Worm (Caenorhabditis elegans) whole organism, L2 larva: Measurements from ENCODE around the gene F54D5.24.

Experiments
- C34F6.9 ChIP-seq: fragments of 150-350 bp; optimal IDR thresholded peaks from 2 replicates; lab custom pipeline; 2014; ENCODE audit warnings: missing biosample characterization, missing genetic modification characterization
- aly-2 ChIP-seq: fragments of 150-350 bp; optimal IDR thresholded peaks from 2 replicates; lab custom pipeline; 2014; ENCODE audit warnings: missing biosample characterization, missing genetic modification characterization
- ama-1 ChIP-seq: fragments of 150-350 bp; optimal IDR thresholded peaks from 2 replicates; lab custom pipeline; 2018; ENCODE audit warnings: inconsistent platforms
- ceh-82 ChIP-seq: fragments of 150-350 bp; optimal IDR thresholded peaks from 2 replicates; lab custom pipeline; 2014; ENCODE audit warnings: missing biosample characterization, missing genetic modification characterization
- egl-27 ChIP-seq: sonication (generic microtip); optimal IDR thresholded peaks from 3 replicates; lab custom pipeline; 2017; ENCODE audit warnings: missing biosample characterization, missing genetic modification reagents, missing genetic modification characterization
- elt-3 ChIP-seq: sonication (generic microtip); optimal IDR thresholded peaks from 2 replicates; lab custom pipeline; 2017; ENCODE audit warnings: missing biosample characterization, missing genetic modification characterization
- lin-39 ChIP-seq: fragments of 150-350 bp; optimal IDR thresholded peaks from 2 replicates; lab custom pipeline; 2014; ENCODE audit warnings: missing biosample characterization, missing genetic modification reagents, missing genetic modification characterization
- lsy-2 ChIP-seq, 2 experiments: fragments of 150-350 bp in 1 of 2; sonication (generic microtip) in 1 of 2; optimal IDR thresholded peaks; 2 replicates each; lab custom pipeline; 2014 to 2017; ENCODE audit warnings: missing biosample characterization in 2 of 2, missing genetic modification characterization in 2 of 2
- mbf-1 ChIP-seq: sonication (generic microtip); optimal IDR thresholded peaks from 2 replicates; lab custom pipeline; 2017; ENCODE audit warnings: missing biosample characterization, missing genetic modification characterization
- mdl-1 ChIP-seq, 2 experiments: fragments of 150-350 bp in 1 of 2; sonication (generic microtip) in 1 of 2; optimal IDR thresholded peaks; 2 replicates each; lab custom pipeline; 2017; ENCODE audit warnings: missing biosample characterization in 2 of 2, missing genetic modification characterization in 2 of 2
- nhr-11 ChIP-seq: fragments of 150-350 bp; optimal IDR thresholded peaks from 2 replicates; lab custom pipeline; 2014; ENCODE audit warnings: missing biosample characterization, missing genetic modification characterization
- nhr-77 ChIP-seq: fragments of 150-350 bp; optimal IDR thresholded peaks from 2 replicates; lab custom pipeline; 2014; ENCODE audit warnings: missing biosample characterization, missing genetic modification characterization
- snpc-4 ChIP-seq: fragments of 150-350 bp; optimal IDR thresholded peaks from 2 replicates; lab custom pipeline; 2014; ENCODE audit warnings: missing biosample characterization, missing genetic modification characterization
- ztf-1 ChIP-seq: fragments of 200-800 bp; sonication (Bioruptor generic); conservative IDR thresholded peaks from 2 replicates; pipeline ENCODE4 v1.3.6; 2022; ENCODE audit warnings: missing genetic modification characterization, missing compliant biosample characterization

DNA sequence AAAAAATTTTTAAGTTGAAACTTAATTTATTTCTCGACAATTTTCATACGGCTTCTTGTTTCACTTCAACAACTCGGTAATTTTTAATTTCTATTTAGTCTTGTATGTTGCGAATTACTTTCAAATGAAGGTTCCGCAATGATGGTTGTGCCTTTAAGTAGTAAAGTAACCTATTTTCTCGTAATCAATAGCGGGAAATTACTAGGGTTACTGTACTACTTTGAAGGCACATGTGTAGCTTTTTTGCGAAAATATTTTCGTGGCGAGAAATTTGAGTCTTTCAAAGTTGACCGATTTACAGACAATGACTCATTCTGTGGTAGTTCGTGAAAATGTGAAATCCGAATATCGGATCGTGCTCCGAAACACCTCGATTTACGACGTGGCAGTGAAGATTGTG lies 37.6 kb upstream of the F54D5.24 start, which contains the start of gene B0334.10:
- TF ChIP-seq mdl-1 (tag; optimal IDR thresholded peaks at IDR 0.05; lab: Kevin White, UChicago) (no peak), lsy-2 (tag; optimal IDR thresholded peaks at IDR 0.05; lab: Kevin White, UChicago) (no peak), nhr-77 (tag; lab: Kevin White, UChicago) (no peak), nhr-11 (no peak), ceh-82 (tag; lab: Kevin White, UChicago) (no peak), lin-39 (no peak), snpc-4 (no peak), aly-2 (tag; lab: Kevin White, UChicago) (no peak), elt-3 (tag; lab: Kevin White, UChicago) (no peak), C34F6.9 (tag; lab: Kevin White, UChicago) (no peak), mbf-1 (tag; lab: Kevin White, UChicago) (no peak), ama-1 (lab: Kevin White, UChicago) (no peak), ztf-1 (no peak), egl-27 (tag; lab: Kevin White, UChicago) (no peak)
